Worm (Caenorhabditis elegans): ENCODE results near the gene nck-1.

- TF ChIP-seq cog-1 (tag; optimal IDR thresholded peaks at IDR 0.05), result no peak
- no peak for TF ChIP-seq med-1 (GFP tag; optimal IDR thresholded peaks at IDR 0.05; ENCODE audit: insufficient read depth)
- no peak for TF ChIP-seq ref-1 (GFP tag; conservative IDR thresholded peaks at IDR 0.05)
- TF ChIP-seq T22C8.4 (GFP tag; IDR thresholded peaks at IDR 0.05), result no peak
- TF ChIP-seq flt-1 (GFP tag; IDR thresholded peaks at IDR 0.05), result no peak
Measured at ce11 chrX:4143260-4144018, 9.8 kb downstream of the nck-1 start.
